Worm (Caenorhabditis elegans) whole organism, L4/young adult: ENCODE results near the gene C25H3.14.

Source experiments
- W03F9.2 ChIP-seq: fragments of 150-350 bp; optimal IDR thresholded peaks from 2 replicates; lab custom pipeline; 2014; ENCODE audit warnings: missing biosample characterization, missing genetic modification characterization
- dao-5 ChIP-seq: sonication (generic microtip); optimal IDR thresholded peaks from 2 replicates; lab custom pipeline; 2016; ENCODE audit warnings: missing genotype, missing genetic modification characterization, moderate library complexity, missing compliant biosample characterization
- him-1 ChIP-seq: sonication (generic microtip); optimal IDR thresholded peaks from 2 replicates; lab custom pipeline; 2016; ENCODE audit warnings: missing genotype, missing genetic modification reagents, missing genetic modification characterization, missing compliant biosample characterization

ce11 chrII:5697338-5697737 is 2.4 kb downstream of the C25H3.14 start:
- TF ChIP-seq dao-5, result no peak
- TF ChIP-seq him-1, result no peak
- TF ChIP-seq W03F9.2, result no peak
